Fruit fly (Drosophila melanogaster) whole organism, pupa: Measurements from ENCODE around the gene CG17751.

Source experiments
- CG15710 ChIP-seq: fragments of 200-800 bp; sonication (Bioruptor generic); optimal IDR thresholded peaks from 2 replicates; lab custom pipeline; 2018; ENCODE audit warnings: missing biosample characterization, mild to moderate bottlenecking, missing genetic modification characterization, moderate library complexity
- CG17806 ChIP-seq: fragments of 200-800 bp; sonication (Bioruptor generic); optimal IDR thresholded peaks from 2 replicates; lab custom pipeline; 2018; ENCODE audit warnings: missing biosample characterization, mild to moderate bottlenecking, missing genetic modification characterization, moderate library complexity
- CG4496 ChIP-seq: fragments of 200-800 bp; sonication (Bioruptor generic); IDR thresholded peaks from 3 replicates; pipeline ENCODE4 v1.3.6; 2022; ENCODE audit warnings: missing biosample characterization, missing genetic modification characterization
- D1 ChIP-seq: fragments of 200-800 bp; sonication (Bioruptor generic); optimal IDR thresholded peaks from 2 replicates; lab custom pipeline; 2018; ENCODE audit warnings: missing biosample characterization, mild to moderate bottlenecking, missing genetic modification characterization, moderate library complexity
- EcR ChIP-seq: fragments of 200-800 bp; sonication (Bioruptor generic); optimal IDR thresholded peaks from 3 replicates; lab custom pipeline; 2019; ENCODE audit warnings: missing biosample characterization, missing genetic modification characterization, mild to moderate bottlenecking, moderate library complexity, missing genetic modification reagents
- Pif1B ChIP-seq: fragments of 200-800 bp; sonication (Bioruptor generic); optimal IDR thresholded peaks from 3 replicates; lab custom pipeline; 2016; ENCODE audit warnings: missing biosample characterization, missing genetic modification characterization
- Snoo ChIP-seq: fragments of 200-800 bp; sonication (Bioruptor generic); optimal IDR thresholded peaks from 3 replicates; lab custom pipeline; 2017; ENCODE audit warnings: missing biosample characterization, mild to moderate bottlenecking, missing genetic modification characterization, inconsistent platforms

DNA sequence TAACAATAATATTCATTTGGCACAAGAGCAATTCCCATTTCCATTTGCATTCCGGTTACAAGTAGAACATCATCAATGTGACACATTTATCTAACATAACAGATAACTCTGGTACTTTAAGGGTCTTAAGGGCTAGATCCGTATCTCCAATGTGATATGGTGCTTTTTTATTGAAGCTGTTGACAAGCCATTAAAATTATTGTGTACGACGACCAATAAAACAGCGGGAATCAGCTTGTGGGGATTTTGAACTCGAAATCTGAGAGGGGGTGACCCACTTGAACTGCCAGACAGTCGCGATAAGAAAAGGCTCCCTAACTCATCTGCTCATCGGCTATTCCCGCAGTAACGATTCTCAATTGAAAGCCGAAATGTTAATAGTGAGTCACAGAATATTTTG, 35.9 kb upstream of the CG17751 start:
- TF ChIP-seq CG4496 (GFP tag; lab: Robert Waterston, UW) (no peak), Pif1B (GFP tag; lab: Kevin White, UChicago) (no peak), EcR (peak; percentile 37), Snoo (tag; lab: Kevin White, UChicago) (no peak), CG15710 (tag; lab: Kevin White, UChicago) (no peak), D1 (tag; lab: Kevin White, UChicago) (no peak), CG17806 (tag; lab: Kevin White, UChicago) (no peak)
